Fruit fly (Drosophila melanogaster) whole organism, embryonic: Measurements from ENCODE around the gene HHEX.

Experiments
- Bgb ChIP-seq: fragments of 200-800 bp; sonication (Bioruptor generic); IDR thresholded peaks from 2 replicates; pipeline ENCODE4 v1.3.6; 2022; ENCODE audit warnings: missing biosample characterization, missing genetic modification characterization; ENCODE audit not compliant: partially characterized antibody
- CG10959 ChIP-seq: fragments of 200-800 bp; sonication (Bioruptor generic); IDR thresholded peaks from 2 replicates; pipeline ENCODE4 v1.3.6; 2022; ENCODE audit warnings: missing biosample characterization, missing genetic modification characterization
- CG10979 ChIP-seq: fragments of 200-800 bp; sonication (Bioruptor generic); optimal IDR thresholded peaks from 2 replicates; lab custom pipeline; 2018; ENCODE audit warnings: missing biosample characterization, mild to moderate bottlenecking, missing genetic modification characterization, moderate library complexity
- CG12942 ChIP-seq: fragments of 200-800 bp; sonication (Bioruptor generic); optimal IDR thresholded peaks from 3 replicates; lab custom pipeline; 2016; ENCODE audit warnings: missing biosample characterization, missing genetic modification characterization
- CG14014 ChIP-seq: fragments of 200-800 bp; sonication (Bioruptor generic); IDR thresholded peaks from 2 replicates; pipeline ENCODE4 v1.3.6; 2022; ENCODE audit warnings: missing biosample characterization, missing genetic modification characterization
- CG14710 ChIP-seq: fragments of 200-800 bp; sonication (Bioruptor generic); optimal IDR thresholded peaks from 3 replicates; lab custom pipeline; 2019; ENCODE audit warnings: missing biosample characterization, mild to moderate bottlenecking, missing genetic modification characterization, moderate library complexity
- CG14965 ChIP-seq: fragments of 200-800 bp; sonication (Bioruptor generic); optimal IDR thresholded peaks from 2 replicates; lab custom pipeline; 2016; ENCODE audit warnings: missing biosample characterization, missing genetic modification characterization, borderline replicate concordance
- CG17802 ChIP-seq: fragments of 200-800 bp; sonication (Bioruptor generic); optimal IDR thresholded peaks from 2 replicates; lab custom pipeline; 2018; ENCODE audit warnings: missing biosample characterization, mild to moderate bottlenecking, missing genetic modification characterization, moderate library complexity
- CG18011 ChIP-seq: fragments of 200-800 bp; sonication (Bioruptor generic); optimal IDR thresholded peaks from 2 replicates; lab custom pipeline; 2017; ENCODE audit warnings: missing biosample characterization, missing genetic modification characterization, mild to moderate bottlenecking, moderate library complexity, missing genotype
- CG2129 ChIP-seq: fragments of 200-800 bp; sonication (Bioruptor generic); IDR thresholded peaks from 2 replicates; pipeline ENCODE4 v1.3.6; 2022; ENCODE audit warnings: missing biosample characterization, missing genetic modification characterization; ENCODE audit not compliant: partially characterized antibody
- CG33557 ChIP-seq: fragments of 200-800 bp; sonication (Bioruptor generic); optimal IDR thresholded peaks from 2 replicates; lab custom pipeline; 2019; ENCODE audit warnings: missing biosample characterization, mild to moderate bottlenecking, missing genetic modification characterization, moderate library complexity
- CG34376 ChIP-seq: fragments of 200-800 bp; sonication (Bioruptor generic); optimal IDR thresholded peaks from 2 replicates; lab custom pipeline; 2018; ENCODE audit warnings: missing biosample characterization, mild to moderate bottlenecking, missing genetic modification characterization
- CG43689 ChIP-seq: fragments of 200-800 bp; sonication (Bioruptor generic); IDR thresholded peaks from 2 replicates; pipeline ENCODE4 v1.3.6; 2022; ENCODE audit warnings: missing biosample characterization, missing genetic modification characterization
- CG4404 ChIP-seq: fragments of 200-800 bp; sonication (Bioruptor generic); IDR thresholded peaks from 2 replicates; pipeline ENCODE4 v1.3.6; 2022; ENCODE audit warnings: missing biosample characterization, missing genetic modification characterization
- CG6689 ChIP-seq: fragments of 200-800 bp; sonication (Bioruptor generic); IDR thresholded peaks from 2 replicates; pipeline ENCODE4 v1.3.6; 2022; ENCODE audit warnings: missing biosample characterization, missing genetic modification characterization
- CG7357 ChIP-seq: fragments of 200-800 bp; sonication (Bioruptor generic); IDR thresholded peaks from 3 replicates; pipeline ENCODE4 v1.3.6; 2022; ENCODE audit warnings: missing biosample characterization, missing genetic modification characterization
- CG7786 ChIP-seq: fragments of 200-800 bp; sonication (Bioruptor generic); optimal IDR thresholded peaks from 2 replicates; lab custom pipeline; 2016; ENCODE audit warnings: missing biosample characterization, missing genetic modification characterization
- CG8924 ChIP-seq: fragments of 200-800 bp; optimal IDR thresholded peaks from 3 replicates; lab custom pipeline; 2019; ENCODE audit warnings: missing biosample characterization, mild to moderate bottlenecking, missing genetic modification characterization, moderate library complexity
- Dip2 ChIP-seq: fragments of 200-800 bp; sonication (Bioruptor generic); IDR thresholded peaks from 2 replicates; pipeline ENCODE4 v1.3.6; 2022; ENCODE audit warnings: missing biosample characterization, missing genetic modification characterization
- Doc2 ChIP-seq: fragments of 200-800 bp; sonication (Bioruptor generic); IDR thresholded peaks from 2 replicates; pipeline ENCODE4 v1.3.6; 2022; ENCODE audit warnings: missing biosample characterization, missing genetic modification characterization
- Fer2 ChIP-seq: fragments of 200-800 bp; sonication (Bioruptor generic); optimal IDR thresholded peaks from 2 replicates; lab custom pipeline; 2018; ENCODE audit warnings: missing biosample characterization, mild to moderate bottlenecking, missing genetic modification characterization, moderate library complexity
- Hmr ChIP-seq: fragments of 200-800 bp; sonication (Bioruptor generic); optimal IDR thresholded peaks from 3 replicates; lab custom pipeline; 2017; ENCODE audit warnings: mild to moderate bottlenecking, missing biosample characterization, missing genetic modification reagents, missing genetic modification characterization
- Hr51 ChIP-seq, 2 experiments: fragments of 200-800 bp; sonication (Bioruptor generic); optimal IDR thresholded peaks; 2 replicates in 1 of 2; 3 replicates in 1 of 2; lab custom pipeline; 2016 to 2018; ENCODE audit warnings: missing biosample characterization in 2 of 2, missing genetic modification characterization in 2 of 2, mild to moderate bottlenecking in 1 of 2, moderate library complexity in 1 of 2
- MBD-R2 ChIP-seq: fragments of 200-800 bp; sonication (Bioruptor generic); IDR thresholded peaks from 2 replicates; pipeline ENCODE4 v1.3.6; 2022; ENCODE audit warnings: missing biosample characterization, missing genetic modification characterization
- Myb ChIP-seq: fragments of 200-800 bp; sonication (Bioruptor generic); optimal IDR thresholded peaks from 2 replicates; lab custom pipeline; 2016; ENCODE audit warnings: missing biosample characterization, missing genetic modification characterization
- Neu2 ChIP-seq: fragments of 200-800 bp; sonication (Bioruptor generic); optimal IDR thresholded peaks from 3 replicates; lab custom pipeline; 2016; ENCODE audit warnings: missing biosample characterization, missing genetic modification characterization, borderline replicate concordance
- Optix ChIP-seq: fragments of 200-800 bp; sonication (Bioruptor generic); IDR thresholded peaks from 3 replicates; pipeline ENCODE4 v1.3.6; 2022; ENCODE audit warnings: missing biosample characterization, missing genetic modification characterization
- PHDP ChIP-seq: fragments of 200-800 bp; sonication (Bioruptor generic); optimal IDR thresholded peaks from 3 replicates; lab custom pipeline; 2018; ENCODE audit warnings: missing biosample characterization, mild to moderate bottlenecking, missing genetic modification characterization, moderate library complexity
- Scr ChIP-seq: fragments of 200-800 bp; sonication (Bioruptor generic); IDR thresholded peaks from 2 replicates; pipeline ENCODE4 v1.3.6; 2022; ENCODE audit warnings: missing biosample characterization, missing genetic modification characterization; ENCODE audit not compliant: partially characterized antibody
- Sox102F ChIP-seq: fragments of 200-800 bp; sonication (Bioruptor generic); optimal IDR thresholded peaks from 2 replicates; lab custom pipeline; 2018; ENCODE audit warnings: missing biosample characterization, mild to moderate bottlenecking, missing genetic modification characterization, moderate library complexity
- Stat92E ChIP-seq, 3 experiments: fragments of >200 bp in 2 of 3; fragments of 200-800 bp in 1 of 3; sonication (Bioruptor generic) in 1 of 3; optimal IDR thresholded peaks; 2 replicates each; lab custom pipeline; 2017 to 2019; ENCODE audit warnings: missing biosample characterization in 3 of 3, missing genetic modification characterization in 3 of 3, mild to moderate bottlenecking in 1 of 3, moderate library complexity in 1 of 3
- al ChIP-seq: fragments of 200-800 bp; sonication (Bioruptor generic); IDR thresholded peaks from 2 replicates; pipeline ENCODE4 v1.3.6; 2022; ENCODE audit warnings: missing biosample characterization, missing genetic modification characterization
- chinmo ChIP-seq: fragments of 200-800 bp; sonication (Bioruptor generic); IDR thresholded peaks from 4 replicates; pipeline ENCODE4 v1.3.6; 2022; ENCODE audit warnings: missing biosample characterization, missing genetic modification characterization; ENCODE audit not compliant: partially characterized antibody
- crol ChIP-seq: fragments of 200-800 bp; sonication (Bioruptor generic); IDR thresholded peaks from 2 replicates; pipeline ENCODE4 v1.3.6; 2022; ENCODE audit warnings: missing biosample characterization, missing genetic modification characterization
- dati ChIP-seq: fragments of 200-800 bp; sonication (Bioruptor generic); IDR thresholded peaks from 2 replicates; pipeline ENCODE4 v1.3.6; 2022; ENCODE audit warnings: missing biosample characterization, missing genetic modification characterization
- grn ChIP-seq: fragments of 200-800 bp; sonication (Bioruptor generic); optimal IDR thresholded peaks from 3 replicates; lab custom pipeline; 2017; ENCODE audit warnings: missing biosample characterization, missing genetic modification characterization
- jigr1 ChIP-seq: fragments of 200-800 bp; sonication (Bioruptor generic); IDR thresholded peaks from 3 replicates; pipeline ENCODE4 v1.3.6; 2022; ENCODE audit warnings: missing biosample characterization, missing genetic modification characterization
- knrl ChIP-seq: fragments of 200-800 bp; sonication (Bioruptor generic); IDR thresholded peaks from 3 replicates; pipeline ENCODE4 v1.3.6; 2022; ENCODE audit warnings: missing biosample characterization, missing genetic modification characterization; ENCODE audit not compliant: partially characterized antibody
- luna ChIP-seq: fragments of 200-800 bp; sonication (Bioruptor generic); optimal IDR thresholded peaks from 2 replicates; lab custom pipeline; 2016; ENCODE audit warnings: missing biosample characterization, missing genetic modification characterization
- mirr ChIP-seq: fragments of 200-800 bp; sonication (Bioruptor generic); optimal IDR thresholded peaks from 3 replicates; lab custom pipeline; 2018; ENCODE audit warnings: missing biosample characterization, mild to moderate bottlenecking, missing genetic modification characterization
- odd ChIP-seq: fragments of 200-800 bp; sonication (Bioruptor generic); optimal IDR thresholded peaks from 2 replicates; lab custom pipeline; 2017; ENCODE audit warnings: missing biosample characterization, mild to moderate bottlenecking, missing genetic modification characterization
- onecut ChIP-seq: fragments of 200-800 bp; sonication (Bioruptor generic); IDR thresholded peaks from 2 replicates; pipeline ENCODE4 v1.3.6; 2022; ENCODE audit warnings: missing biosample characterization, missing genetic modification characterization
- prd ChIP-seq, 3 experiments: fragments of >200 bp in 2 of 3; fragments of 200-800 bp in 1 of 3; sonication (Bioruptor generic) in 1 of 3; optimal IDR thresholded peaks in 2 of 3; IDR thresholded peaks in 1 of 3; 2 replicates in 2 of 3; 3 replicates in 1 of 3; pipeline versions ENCODE4 v1.3.6 to Lab custom; 2017 to 2022; ENCODE audit warnings: missing biosample characterization in 1 of 3, missing genetic modification characterization in 1 of 3
- row ChIP-seq: fragments of 200-800 bp; sonication (Bioruptor generic); IDR thresholded peaks from 3 replicates; pipeline ENCODE4 v1.3.6; 2022; ENCODE audit warnings: missing biosample characterization, missing genetic modification characterization
- sd ChIP-seq: fragments of 200-800 bp; sonication (Bioruptor generic); optimal IDR thresholded peaks from 3 replicates; lab custom pipeline; 2018; ENCODE audit warnings: missing biosample characterization, mild to moderate bottlenecking, missing genetic modification characterization, moderate library complexity
- sima ChIP-seq: fragments of 200-800 bp; sonication (Bioruptor generic); optimal IDR thresholded peaks from 2 replicates; lab custom pipeline; 2016; ENCODE audit warnings: missing biosample characterization, missing genetic modification characterization
- slbo ChIP-seq: fragments of 200-800 bp; sonication (Bioruptor generic); IDR thresholded peaks from 2 replicates; pipeline ENCODE4 v1.3.6; 2022; ENCODE audit warnings: missing biosample characterization, missing genetic modification characterization
- slp2 ChIP-seq: fragments of 200-800 bp; sonication (Bioruptor generic); optimal IDR thresholded peaks from 2 replicates; lab custom pipeline; 2016; ENCODE audit warnings: missing biosample characterization, missing genetic modification characterization
- ttk ChIP-seq: fragments of 200-800 bp; sonication (Bioruptor generic); IDR thresholded peaks from 2 replicates; pipeline ENCODE4 v2.1.2; 2022; ENCODE audit warnings: missing biosample characterization, missing genetic modification characterization
- wek ChIP-seq: fragments of 200-800 bp; sonication (Bioruptor generic); optimal IDR thresholded peaks from 3 replicates; lab custom pipeline; 2018; ENCODE audit warnings: missing biosample characterization, mild to moderate bottlenecking, missing genetic modification characterization, moderate library complexity

HHEX gene

dm6 chr3R:21130050-21130449 is 49.3 kb upstream of the HHEX start, which contains the start of gene Ice2 (continued):
- TF ChIP-seq row (GFP tag; lab: Robert Waterston, UW) (peak; percentile 34; the same call in 1 of the 3 replicates), ttk (GFP tag; lab: Robert Waterston, UW) (no peak), Stat92E (GFP tag; optimal IDR thresholded peaks at IDR 0.05; lab: Kevin White, UChicago) (no peak), CG12942 (GFP tag; lab: Kevin White, UChicago) (no peak), CG14965 (GFP tag; lab: Kevin White, UChicago) (no peak), CG7357 (no peak), CG14014 (GFP tag; lab: Robert Waterston, UW) (peak; percentile 33; the same call in 1 of the 2 replicates), CG7786 (GFP tag; lab: Kevin White, UChicago) (no peak), wek (no peak), Fer2 (tag; lab: Kevin White, UChicago) (no peak), slbo (0 out of 2 replicates have a peak, but pooled peaks have one; percentile 34), onecut (no peak), Doc2 (no peak), luna (GFP tag; lab: Kevin White, UChicago) (no peak), Scr (GFP tag; lab: Robert Waterston, UW) (peak; percentile 35), Myb (GFP tag; lab: Kevin White, UChicago) (peak; percentile 96), grn (no peak), sima (GFP tag; lab: Kevin White, UChicago) (no peak), CG4404 (no peak), CG43689 (GFP tag; lab: Robert Waterston, UW) (no peak), sd (tag; lab: Kevin White, UChicago) (no peak), Neu2 (GFP tag; lab: Kevin White, UChicago) (no peak), CG8924 (tag; lab: Kevin White, UChicago) (no peak), Bgb (peak; percentile 47; the same call in 1 of the 2 replicates), jigr1 (GFP tag; lab: Robert Waterston, UW) (no peak), CG34376 (GFP tag; lab: Kevin White, UChicago) (no peak), slp2 (GFP tag; lab: Kevin White, UChicago) (no peak), Optix (GFP tag; lab: Robert Waterston, UW) (no peak), CG2129 (GFP tag; lab: Robert Waterston, UW) (no peak), chinmo (no peak), Hmr (no peak), Sox102F (GFP tag; lab: Kevin White, UChicago) (no peak), odd (no peak), dati (GFP tag; lab: Robert Waterston, UW) (no peak), CG33557 (GFP tag; lab: Kevin White, UChicago) (no peak), Hr51 (GFP tag; optimal IDR thresholded peaks at IDR 0.05; lab: Kevin White, UChicago) (no peak), Dip2 (no peak), mirr (no peak), CG10959 (GFP tag; lab: Robert Waterston, UW) (no peak), PHDP (tag; lab: Kevin White, UChicago) (peak; percentile 10), knrl (GFP tag; lab: Robert Waterston, UW) (peak; percentile 52; the same call in 2 of the 3 replicates), CG6689 (GFP tag; lab: Robert Waterston, UW) (no peak), CG18011 (no peak), CG14710 (tag; lab: Kevin White, UChicago) (peak; percentile 52), MBD-R2 (GFP tag; lab: Robert Waterston, UW) (peak; percentile 57), al (GFP tag; lab: Robert Waterston, UW) (no peak), crol (GFP tag; lab: Robert Waterston, UW) (no peak), prd (optimal IDR thresholded peaks at IDR 0.05; lab: Kevin White, UChicago) (no peak), prd (GFP tag; IDR thresholded peaks at IDR 0.05; lab: Robert Waterston, UW) (no peak), CG10979 (tag; lab: Kevin White, UChicago) (peak; percentile 5), CG17802 (no peak)
